Worm (Caenorhabditis elegans) whole organism, late embryonic: ENCODE measurements around the gene T25G12.11.

Experiments used
- K02D7.2 ChIP-seq: sonication (generic microtip); optimal IDR thresholded peaks from 2 replicates; lab custom pipeline; 2017; ENCODE audit warnings: mild to moderate bottlenecking, missing genetic modification characterization, missing compliant biosample characterization
- K09A11.1 ChIP-seq: sonication (generic microtip); optimal IDR thresholded peaks from 2 replicates; lab custom pipeline; 2017; ENCODE audit warnings: antibody characterized with exemption, mild to moderate bottlenecking, missing genetic modification characterization, missing compliant biosample characterization; ENCODE audit not compliant: insufficient read depth
- Y22D7AL.16 ChIP-seq: sonication (generic microtip); optimal IDR thresholded peaks from 2 replicates; lab custom pipeline; 2016; ENCODE audit warnings: missing genetic modification characterization, missing compliant biosample characterization
- ahr-1 ChIP-seq: sonication (generic microtip); optimal IDR thresholded peaks from 2 replicates; lab custom pipeline; 2016; ENCODE audit warnings: missing genetic modification characterization, missing compliant biosample characterization
- ceh-48 ChIP-seq: sonication (generic microtip); optimal IDR thresholded peaks from 2 replicates; lab custom pipeline; 2016; ENCODE audit warnings: missing genetic modification characterization, inconsistent platforms, missing compliant biosample characterization
- ceh-6 ChIP-seq: fragments of 200-800 bp; sonication (Bioruptor generic); optimal IDR thresholded peaks from 2 replicates; lab custom pipeline; 2018; ENCODE audit warnings: mild to moderate bottlenecking, missing genetic modification characterization, missing compliant biosample characterization
- dve-1 ChIP-seq: sonication (generic microtip); optimal IDR thresholded peaks from 2 replicates; lab custom pipeline; 2017; ENCODE audit warnings: antibody characterized with exemption, mild to moderate bottlenecking, missing genetic modification characterization, missing compliant biosample characterization
- gmeb-2 ChIP-seq: sonication (generic microtip); optimal IDR thresholded peaks from 2 replicates; lab custom pipeline; 2016; ENCODE audit warnings: missing genetic modification characterization, inconsistent platforms, missing compliant biosample characterization
- hlh-13 ChIP-seq: fragments of 200-800 bp; sonication (Bioruptor generic); optimal IDR thresholded peaks from 2 replicates; lab custom pipeline; 2018; ENCODE audit warnings: mild to moderate bottlenecking, missing genetic modification characterization, missing compliant biosample characterization
- hlh-8 ChIP-seq: sonication (generic microtip); optimal IDR thresholded peaks from 2 replicates; lab custom pipeline; 2016; ENCODE audit warnings: missing genotype, missing genetic modification characterization, missing compliant biosample characterization
- lim-6 ChIP-seq: sonication (generic microtip); optimal IDR thresholded peaks from 2 replicates; lab custom pipeline; 2016; ENCODE audit warnings: missing genetic modification characterization, missing compliant biosample characterization
- madf-2 ChIP-seq: sonication (generic microtip); optimal IDR thresholded peaks from 2 replicates; lab custom pipeline; 2017; ENCODE audit warnings: missing genetic modification characterization, missing compliant biosample characterization
- nfya-1 ChIP-seq: sonication (generic microtip); optimal IDR thresholded peaks from 2 replicates; lab custom pipeline; 2017; ENCODE audit warnings: missing genetic modification characterization, mild to moderate bottlenecking, missing compliant biosample characterization, antibody characterized with exemption, moderate library complexity
- npax-4 ChIP-seq: sonication (generic microtip); optimal IDR thresholded peaks from 2 replicates; lab custom pipeline; 2016; ENCODE audit warnings: missing genetic modification characterization, missing compliant biosample characterization
- rnt-1 ChIP-seq: sonication (generic microtip); optimal IDR thresholded peaks from 2 replicates; lab custom pipeline; 2016; ENCODE audit warnings: missing genetic modification characterization, missing compliant biosample characterization
- unc-55 ChIP-seq: sonication (generic microtip); optimal IDR thresholded peaks from 2 replicates; lab custom pipeline; 2017; ENCODE audit warnings: missing biosample characterization, missing genetic modification reagents, missing genetic modification characterization
- unc-86 ChIP-seq: sonication (generic microtip); optimal IDR thresholded peaks from 2 replicates; lab custom pipeline; 2016; ENCODE audit warnings: missing genetic modification characterization, missing compliant biosample characterization
- ztf-16 ChIP-seq: sonication (generic microtip); optimal IDR thresholded peaks from 2 replicates; lab custom pipeline; 2017; ENCODE audit warnings: missing genetic modification characterization, missing compliant biosample characterization

T25G12.11 gene

DNA sequence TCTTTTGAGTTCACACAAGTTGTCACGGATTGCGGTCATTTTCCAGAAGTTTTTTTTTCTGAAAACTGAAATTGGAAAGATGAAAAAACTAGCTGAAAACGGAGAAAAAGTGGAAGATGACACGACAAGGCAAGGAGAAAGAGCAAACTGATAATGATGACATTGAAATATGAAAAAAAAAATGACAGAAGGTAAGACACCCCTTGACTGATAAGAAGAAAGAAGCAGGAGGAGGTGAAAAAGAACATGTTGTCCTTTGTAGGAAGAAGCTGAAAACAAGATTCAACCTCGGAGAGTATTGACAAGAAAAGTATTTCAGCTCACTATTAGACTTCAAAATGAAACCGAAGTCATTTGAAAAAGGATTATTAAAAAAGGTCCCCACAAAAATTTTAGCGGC is 42.3 kb downstream of the T25G12.11 start, which contains the start of gene B0302.5:
Gene B0302.5 (minus strand): TSS at position 58 of the 400 bp plus-strand sequence.
- TF ChIP-seq ztf-16 (tag; lab: Kevin White, UChicago) = no peak
- no peak for TF ChIP-seq hlh-13 (GFP tag; lab: Kevin White, UChicago)
- TF ChIP-seq K09A11.1 (tag; lab: Kevin White, UChicago) = no peak
- no peak for TF ChIP-seq K02D7.2
- no peak for TF ChIP-seq unc-55
- TF ChIP-seq ceh-6 (GFP tag; lab: Kevin White, UChicago) = no peak
- no peak for TF ChIP-seq dve-1 (tag; lab: Kevin White, UChicago)
- no peak for TF ChIP-seq nfya-1 (tag; lab: Kevin White, UChicago)
- TF ChIP-seq ceh-48 (tag; lab: Kevin White, UChicago) = no peak
- TF ChIP-seq lim-6 (tag; lab: Kevin White, UChicago) = no peak
- TF ChIP-seq Y22D7AL.16 = no peak
- no peak for TF ChIP-seq npax-4
- no peak for TF ChIP-seq rnt-1
- TF ChIP-seq madf-2 (tag; lab: Kevin White, UChicago) = no peak
- no peak for TF ChIP-seq ahr-1 (tag; lab: Kevin White, UChicago)
- TF ChIP-seq gmeb-2 (tag; lab: Kevin White, UChicago) = no peak
- TF ChIP-seq hlh-8 (tag; lab: Kevin White, UChicago) = no peak
- no peak for TF ChIP-seq unc-86 (tag; lab: Kevin White, UChicago)
